Worm (Caenorhabditis elegans) whole organism, L2 larva: ENCODE data around the gene ifa-1.

ENCODE experiments used
- C34F6.9 ChIP-seq: fragments of 150-350 bp; optimal IDR thresholded peaks from 2 replicates; lab custom pipeline; 2014; ENCODE audit warnings: missing biosample characterization, missing genetic modification characterization
- F13H6.1 ChIP-seq: sonication (generic microtip); optimal IDR thresholded peaks from 2 replicates; lab custom pipeline; 2016; ENCODE audit warnings: missing genetic modification characterization, missing compliant biosample characterization
- R02D3.7 ChIP-seq: fragments of 150-350 bp; optimal IDR thresholded peaks from 2 replicates; lab custom pipeline; 2014; ENCODE audit warnings: missing biosample characterization, missing genetic modification characterization
- Y55F3AM.14 ChIP-seq: fragments of 200-800 bp; sonication (Bioruptor generic); optimal IDR thresholded peaks from 2 replicates; lab custom pipeline; 2018; ENCODE audit warnings: mild to moderate bottlenecking, missing genetic modification characterization, missing compliant biosample characterization
- ZK546.5 ChIP-seq: sonication (generic microtip); optimal IDR thresholded peaks from 2 replicates; lab custom pipeline; 2017; ENCODE audit warnings: missing biosample characterization, missing genetic modification characterization
- alr-1 ChIP-seq: fragments of 150-350 bp; optimal IDR thresholded peaks from 2 replicates; lab custom pipeline; 2014; ENCODE audit warnings: missing biosample characterization, missing genetic modification characterization
- aly-2 ChIP-seq: fragments of 150-350 bp; optimal IDR thresholded peaks from 2 replicates; lab custom pipeline; 2014; ENCODE audit warnings: missing biosample characterization, missing genetic modification characterization
- ama-1 ChIP-seq: fragments of 150-350 bp; optimal IDR thresholded peaks from 2 replicates; lab custom pipeline; 2018; ENCODE audit warnings: inconsistent platforms
- blmp-1 ChIP-seq: sonication (generic microtip); optimal IDR thresholded peaks from 2 replicates; lab custom pipeline; 2017; ENCODE audit warnings: missing genetic modification characterization, mild to moderate bottlenecking, missing compliant biosample characterization, antibody characterized with exemption, moderate library complexity; ENCODE audit not compliant: insufficient read depth
- ceh-16 ChIP-seq: fragments of 150-350 bp; optimal IDR thresholded peaks from 2 replicates; lab custom pipeline; 2014; ENCODE audit warnings: missing biosample characterization, missing genetic modification characterization
- ceh-82 ChIP-seq: fragments of 150-350 bp; optimal IDR thresholded peaks from 2 replicates; lab custom pipeline; 2014; ENCODE audit warnings: missing biosample characterization, missing genetic modification characterization
- crh-2 ChIP-seq: sonication (generic microtip); optimal IDR thresholded peaks from 2 replicates; lab custom pipeline; 2017; ENCODE audit warnings: missing biosample characterization, missing genetic modification characterization
- dmd-4 ChIP-seq: sonication (generic microtip); optimal IDR thresholded peaks from 2 replicates; lab custom pipeline; 2017; ENCODE audit warnings: missing biosample characterization, missing genetic modification characterization
- egl-27 ChIP-seq: sonication (generic microtip); optimal IDR thresholded peaks from 3 replicates; lab custom pipeline; 2017; ENCODE audit warnings: missing biosample characterization, missing genetic modification reagents, missing genetic modification characterization
- elt-1 ChIP-seq: fragments of 150-350 bp; optimal IDR thresholded peaks from 2 replicates; lab custom pipeline; 2014; ENCODE audit warnings: missing biosample characterization, missing genetic modification characterization
- elt-3 ChIP-seq: sonication (generic microtip); optimal IDR thresholded peaks from 2 replicates; lab custom pipeline; 2017; ENCODE audit warnings: missing biosample characterization, missing genetic modification characterization
- fos-1 ChIP-seq: fragments of 150-350 bp; optimal IDR thresholded peaks from 2 replicates; lab custom pipeline; 2014; ENCODE audit warnings: missing biosample characterization, missing genetic modification characterization
- gmeb-1 ChIP-seq: fragments of 150-350 bp; optimal IDR thresholded peaks from 2 replicates; lab custom pipeline; 2014; ENCODE audit warnings: missing biosample characterization, missing genetic modification characterization
- lin-11 ChIP-seq: fragments of 150-350 bp; sonication (generic microtip); optimal IDR thresholded peaks from 2 replicates; lab custom pipeline; 2014; ENCODE audit warnings: missing biosample characterization, missing genetic modification characterization, inconsistent platforms, mixed read lengths
- lin-13 ChIP-seq: fragments of 150-350 bp; optimal IDR thresholded peaks from 2 replicates; lab custom pipeline; 2014; ENCODE audit warnings: missing biosample characterization, missing genetic modification reagents, missing genetic modification characterization
- lin-39 ChIP-seq: fragments of 150-350 bp; optimal IDR thresholded peaks from 2 replicates; lab custom pipeline; 2014; ENCODE audit warnings: missing biosample characterization, missing genetic modification reagents, missing genetic modification characterization
- lsy-2 ChIP-seq, 2 experiments: fragments of 150-350 bp in 1 of 2; sonication (generic microtip) in 1 of 2; optimal IDR thresholded peaks; 2 replicates each; lab custom pipeline; 2014 to 2017; ENCODE audit warnings: missing biosample characterization in 2 of 2, missing genetic modification characterization in 2 of 2
- mab-5 ChIP-seq: fragments of 150-350 bp; optimal IDR thresholded peaks from 2 replicates; lab custom pipeline; 2014; ENCODE audit warnings: missing biosample characterization, missing genetic modification characterization
- mbf-1 ChIP-seq: sonication (generic microtip); optimal IDR thresholded peaks from 2 replicates; lab custom pipeline; 2017; ENCODE audit warnings: missing biosample characterization, missing genetic modification characterization
- mdl-1 ChIP-seq, 2 experiments: fragments of 150-350 bp in 1 of 2; sonication (generic microtip) in 1 of 2; optimal IDR thresholded peaks; 2 replicates each; lab custom pipeline; 2017; ENCODE audit warnings: missing biosample characterization in 2 of 2, missing genetic modification characterization in 2 of 2
- nhr-10 ChIP-seq: sonication (generic microtip); optimal IDR thresholded peaks from 2 replicates; lab custom pipeline; 2017; ENCODE audit warnings: missing biosample characterization, missing genetic modification characterization
- nhr-11 ChIP-seq: fragments of 150-350 bp; optimal IDR thresholded peaks from 2 replicates; lab custom pipeline; 2014; ENCODE audit warnings: missing biosample characterization, missing genetic modification characterization
- nhr-12 ChIP-seq: fragments of 150-350 bp; optimal IDR thresholded peaks from 2 replicates; lab custom pipeline; 2014; ENCODE audit warnings: missing biosample characterization, missing genetic modification characterization
- nhr-129 ChIP-seq: fragments of 150-350 bp; optimal IDR thresholded peaks from 2 replicates; lab custom pipeline; 2014; ENCODE audit warnings: missing biosample characterization, missing genetic modification characterization
- nhr-21 ChIP-seq: fragments of 150-350 bp; optimal IDR thresholded peaks from 2 replicates; lab custom pipeline; 2014; ENCODE audit warnings: missing biosample characterization, missing genetic modification characterization
- nhr-23 ChIP-seq: fragments of 150-350 bp; optimal IDR thresholded peaks from 2 replicates; lab custom pipeline; 2014; ENCODE audit warnings: missing biosample characterization, missing genetic modification reagents, missing genetic modification characterization
- nhr-237 ChIP-seq: fragments of 150-350 bp; optimal IDR thresholded peaks from 2 replicates; lab custom pipeline; 2014; ENCODE audit warnings: missing biosample characterization, missing genetic modification characterization
- nhr-25 ChIP-seq: fragments of 150-350 bp; sonication (generic microtip); optimal IDR thresholded peaks from 3 replicates; lab custom pipeline; 2014; ENCODE audit warnings: missing biosample characterization, missing genetic modification characterization
- nhr-6 ChIP-seq: fragments of 150-350 bp; optimal IDR thresholded peaks from 2 replicates; lab custom pipeline; 2014; ENCODE audit warnings: missing biosample characterization, missing genetic modification characterization
- nhr-77 ChIP-seq: fragments of 150-350 bp; optimal IDR thresholded peaks from 2 replicates; lab custom pipeline; 2014; ENCODE audit warnings: missing biosample characterization, missing genetic modification characterization
- peb-1 ChIP-seq: fragments of 150-350 bp; optimal IDR thresholded peaks from 2 replicates; lab custom pipeline; 2014; ENCODE audit warnings: missing biosample characterization, missing genetic modification characterization
- sem-4 ChIP-seq: fragments of 150-350 bp; optimal IDR thresholded peaks from 2 replicates; lab custom pipeline; 2014; ENCODE audit warnings: missing biosample characterization, missing genetic modification reagents, missing genetic modification characterization
- skn-1 ChIP-seq: sonication (generic microtip); optimal IDR thresholded peaks from 2 replicates; lab custom pipeline; 2017; ENCODE audit warnings: missing biosample characterization, missing genetic modification characterization
- sma-3 ChIP-seq: sonication (generic microtip); optimal IDR thresholded peaks from 2 replicates; lab custom pipeline; 2016; ENCODE audit warnings: missing genetic modification reagents, missing genetic modification characterization, missing compliant biosample characterization
- sma-9 ChIP-seq, 2 experiments: fragments of 150-350 bp in 1 of 2; sonication (generic microtip) in 1 of 2; optimal IDR thresholded peaks; 2 replicates each; lab custom pipeline; 2014 to 2016; ENCODE audit warnings: missing genetic modification characterization in 2 of 2, mild to moderate bottlenecking in 1 of 2, missing biosample characterization in 1 of 2, missing compliant biosample characterization in 1 of 2, missing genetic modification reagents in 1 of 2, moderate library complexity in 1 of 2
- snpc-4 ChIP-seq: fragments of 150-350 bp; optimal IDR thresholded peaks from 2 replicates; lab custom pipeline; 2014; ENCODE audit warnings: missing biosample characterization, missing genetic modification characterization
- unc-39 ChIP-seq: fragments of 150-350 bp; optimal IDR thresholded peaks from 2 replicates; lab custom pipeline; 2014; ENCODE audit warnings: missing biosample characterization, missing genetic modification characterization
- unc-55 ChIP-seq: fragments of 150-350 bp; sonication (generic microtip); optimal IDR thresholded peaks from 3 replicates; lab custom pipeline; 2014; ENCODE audit warnings: missing biosample characterization, missing genetic modification reagents, missing genetic modification characterization
- unc-62 ChIP-seq: fragments of 150-350 bp; optimal IDR thresholded peaks from 2 replicates; lab custom pipeline; 2014; ENCODE audit warnings: missing biosample characterization, missing genetic modification reagents, missing genetic modification characterization
- zag-1 ChIP-seq: fragments of 150-350 bp; optimal IDR thresholded peaks from 2 replicates; lab custom pipeline; 2014; ENCODE audit warnings: missing biosample characterization, missing genetic modification characterization
- ztf-1 ChIP-seq: fragments of 200-800 bp; sonication (Bioruptor generic); conservative IDR thresholded peaks from 2 replicates; pipeline ENCODE4 v1.3.6; 2022; ENCODE audit warnings: missing genetic modification characterization, missing compliant biosample characterization
- ztf-11 ChIP-seq: sonication (generic microtip); optimal IDR thresholded peaks from 2 replicates; lab custom pipeline; 2017; ENCODE audit warnings: missing biosample characterization, missing genetic modification characterization
- ztf-4 ChIP-seq: fragments of 150-350 bp; optimal IDR thresholded peaks from 2 replicates; lab custom pipeline; 2014; ENCODE audit warnings: missing biosample characterization, missing genetic modification characterization

Gene ifa-1

ce11 chrX:11250983-11251382 is 20.0 kb upstream of the ifa-1 start:
- TF ChIP-seq fos-1 (peak; percentile 62), ztf-4 (tag; lab: Kevin White, UChicago) (no peak)

DNA sequence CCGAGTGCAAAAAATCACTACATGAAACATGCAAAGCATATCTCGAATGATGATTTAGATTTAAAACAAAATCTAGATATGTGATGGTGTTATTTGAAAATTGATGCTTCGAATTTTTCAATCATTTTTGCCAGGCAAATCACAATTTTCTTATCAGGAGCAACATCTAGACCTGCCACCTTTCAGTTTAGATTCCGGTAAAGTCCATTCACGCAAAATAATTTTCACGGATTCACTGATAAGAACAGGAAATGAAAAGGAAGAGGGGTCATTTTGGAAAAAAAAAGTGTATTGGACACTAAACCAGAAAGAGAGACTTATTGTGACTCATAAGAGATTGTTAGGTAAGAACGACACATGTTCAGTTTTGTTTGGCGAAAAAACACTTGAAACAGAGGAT is 19.1 kb upstream of the ifa-1 start:
- TF ChIP-seq skn-1, result no peak
- peak; percentile 88 for TF ChIP-seq fos-1

- TF ChIP-seq F13H6.1 (tag; lab: Kevin White, UChicago) (peak; percentile 58), nhr-21 (tag; lab: Kevin White, UChicago) (peak; percentile 62), unc-55 (peak; percentile 46), nhr-25 (no peak), ama-1 (no peak), snpc-4 (tag; lab: Kevin White, UChicago) (no peak), nhr-11 (no peak), lin-39 (no peak), ZK546.5 (tag; lab: Kevin White, UChicago) (no peak), nhr-23 (tag; lab: Kevin White, UChicago) (no peak), lsy-2 (tag; optimal IDR thresholded peaks at IDR 0.05; lab: Kevin White, UChicago) (peak; percentile 0 to 37), sma-9 (GFP tag; optimal IDR thresholded peaks at IDR 0.05; lab: Kevin White, UChicago) (peak; percentile 56), sma-9 (tag; optimal IDR thresholded peaks at IDR 0.05; lab: Kevin White, UChicago) (no peak), blmp-1 (tag; lab: Kevin White, UChicago) (no peak), nhr-77 (tag; lab: Kevin White, UChicago) (no peak), ceh-82 (tag; lab: Kevin White, UChicago) (no peak), mab-5 (tag; lab: Kevin White, UChicago) (no peak), ceh-16 (tag; lab: Kevin White, UChicago) (no peak), nhr-12 (tag; lab: Kevin White, UChicago) (no peak), skn-1 (no peak), mbf-1 (tag; lab: Kevin White, UChicago) (no peak), sma-3 (GFP tag; lab: Kevin White, UChicago) (peak; percentile 44), unc-62 (GFP tag; lab: Kevin White, UChicago) (no peak), elt-1 (no peak), mdl-1 (tag; optimal IDR thresholded peaks at IDR 0.05; lab: Kevin White, UChicago) (no peak), C34F6.9 (tag; lab: Kevin White, UChicago) (peak; percentile 50), ztf-11 (tag; lab: Kevin White, UChicago) (no peak), fos-1 (peak; percentile 21), ztf-1 (no peak), unc-39 (no peak), crh-2 (peak; percentile 47), elt-3 (tag; lab: Kevin White, UChicago) (no peak), alr-1 (tag; lab: Kevin White, UChicago) (no peak), nhr-237 (tag; lab: Kevin White, UChicago) (no peak), egl-27 (tag; lab: Kevin White, UChicago) (no peak), zag-1 (tag; lab: Kevin White, UChicago) (no peak), ztf-4 (tag; lab: Kevin White, UChicago) (no peak), dmd-4 (no peak), sem-4 (no peak), R02D3.7 (tag; lab: Kevin White, UChicago) (no peak), nhr-10 (no peak), lin-11 (tag; lab: Kevin White, UChicago) (no peak), nhr-6 (tag; lab: Kevin White, UChicago) (no peak), nhr-129 (tag; lab: Kevin White, UChicago) (peak; percentile 47), lin-13 (GFP tag; lab: Kevin White, UChicago) (peak; percentile 45), peb-1 (tag; lab: Kevin White, UChicago) (no peak), gmeb-1 (tag; lab: Kevin White, UChicago) (peak; percentile 45), Y55F3AM.14 (no peak), aly-2 (tag; lab: Kevin White, UChicago) (no peak)
These were observed 18.6 kb upstream of the ifa-1 start for ce11 chrX:11252429-11252828.
